Worm (Caenorhabditis elegans): ENCODE data around the gene bath-2.

- TF ChIP-seq flt-1 (GFP tag; IDR thresholded peaks at IDR 0.05) (no peak), tra-4 (tag; optimal IDR thresholded peaks at IDR 0.05) (no peak), ama-1 (optimal IDR thresholded peaks at IDR 0.05) (no peak), aly-1 (tag; optimal IDR thresholded peaks at IDR 0.05) (no peak), sea-1 (GFP tag; conservative IDR thresholded peaks at IDR 0.05) (no peak), hmbx-1 (tag; optimal IDR thresholded peaks at IDR 0.05) (no peak), ceh-13 (GFP tag; optimal IDR thresholded peaks at IDR 0.05) (no peak), scrt-1 (GFP tag; IDR thresholded peaks at IDR 0.05) (no peak), ceh-36 (tag; optimal IDR thresholded peaks at IDR 0.05) (no peak), ets-7 (tag; optimal IDR thresholded peaks at IDR 0.05) (no peak), tbx-37 (GFP tag; conservative IDR thresholded peaks at IDR 0.05) (no peak), pes-1 (GFP tag; IDR thresholded peaks at IDR 0.05) (no peak)
Measured at ce11 chrII:1886379-1886778, 36.2 kb downstream of the bath-2 start, which contains the start of gene math-7.
